Worm (Caenorhabditis elegans) whole organism, L2 larva: ENCODE results near the gene sdz-18.

Experiments
- C34F6.9 ChIP-seq: fragments of 150-350 bp; optimal IDR thresholded peaks from 2 replicates; lab custom pipeline; 2014; ENCODE audit warnings: missing biosample characterization, missing genetic modification characterization
- R02D3.7 ChIP-seq: fragments of 150-350 bp; optimal IDR thresholded peaks from 2 replicates; lab custom pipeline; 2014; ENCODE audit warnings: missing biosample characterization, missing genetic modification characterization
- Y55F3AM.14 ChIP-seq: fragments of 200-800 bp; sonication (Bioruptor generic); optimal IDR thresholded peaks from 2 replicates; lab custom pipeline; 2018; ENCODE audit warnings: mild to moderate bottlenecking, missing genetic modification characterization, missing compliant biosample characterization
- alr-1 ChIP-seq: fragments of 150-350 bp; optimal IDR thresholded peaks from 2 replicates; lab custom pipeline; 2014; ENCODE audit warnings: missing biosample characterization, missing genetic modification characterization
- aly-2 ChIP-seq: fragments of 150-350 bp; optimal IDR thresholded peaks from 2 replicates; lab custom pipeline; 2014; ENCODE audit warnings: missing biosample characterization, missing genetic modification characterization
- ceh-16 ChIP-seq: fragments of 150-350 bp; optimal IDR thresholded peaks from 2 replicates; lab custom pipeline; 2014; ENCODE audit warnings: missing biosample characterization, missing genetic modification characterization
- ceh-82 ChIP-seq: fragments of 150-350 bp; optimal IDR thresholded peaks from 2 replicates; lab custom pipeline; 2014; ENCODE audit warnings: missing biosample characterization, missing genetic modification characterization
- crh-2 ChIP-seq: sonication (generic microtip); optimal IDR thresholded peaks from 2 replicates; lab custom pipeline; 2017; ENCODE audit warnings: missing biosample characterization, missing genetic modification characterization
- dmd-4 ChIP-seq: sonication (generic microtip); optimal IDR thresholded peaks from 2 replicates; lab custom pipeline; 2017; ENCODE audit warnings: missing biosample characterization, missing genetic modification characterization
- egl-27 ChIP-seq: sonication (generic microtip); optimal IDR thresholded peaks from 3 replicates; lab custom pipeline; 2017; ENCODE audit warnings: missing biosample characterization, missing genetic modification reagents, missing genetic modification characterization
- elt-1 ChIP-seq: fragments of 150-350 bp; optimal IDR thresholded peaks from 2 replicates; lab custom pipeline; 2014; ENCODE audit warnings: missing biosample characterization, missing genetic modification characterization
- fos-1 ChIP-seq: fragments of 150-350 bp; optimal IDR thresholded peaks from 2 replicates; lab custom pipeline; 2014; ENCODE audit warnings: missing biosample characterization, missing genetic modification characterization
- gmeb-1 ChIP-seq: fragments of 150-350 bp; optimal IDR thresholded peaks from 2 replicates; lab custom pipeline; 2014; ENCODE audit warnings: missing biosample characterization, missing genetic modification characterization
- lin-11 ChIP-seq: fragments of 150-350 bp; sonication (generic microtip); optimal IDR thresholded peaks from 2 replicates; lab custom pipeline; 2014; ENCODE audit warnings: missing biosample characterization, missing genetic modification characterization, inconsistent platforms, mixed read lengths
- lin-39 ChIP-seq: fragments of 150-350 bp; optimal IDR thresholded peaks from 2 replicates; lab custom pipeline; 2014; ENCODE audit warnings: missing biosample characterization, missing genetic modification reagents, missing genetic modification characterization
- lsy-2 ChIP-seq, 2 experiments: fragments of 150-350 bp in 1 of 2; sonication (generic microtip) in 1 of 2; optimal IDR thresholded peaks; 2 replicates each; lab custom pipeline; 2014 to 2017; ENCODE audit warnings: missing biosample characterization in 2 of 2, missing genetic modification characterization in 2 of 2
- mbf-1 ChIP-seq: sonication (generic microtip); optimal IDR thresholded peaks from 2 replicates; lab custom pipeline; 2017; ENCODE audit warnings: missing biosample characterization, missing genetic modification characterization
- nhr-11 ChIP-seq: fragments of 150-350 bp; optimal IDR thresholded peaks from 2 replicates; lab custom pipeline; 2014; ENCODE audit warnings: missing biosample characterization, missing genetic modification characterization
- nhr-12 ChIP-seq: fragments of 150-350 bp; optimal IDR thresholded peaks from 2 replicates; lab custom pipeline; 2014; ENCODE audit warnings: missing biosample characterization, missing genetic modification characterization
- nhr-129 ChIP-seq: fragments of 150-350 bp; optimal IDR thresholded peaks from 2 replicates; lab custom pipeline; 2014; ENCODE audit warnings: missing biosample characterization, missing genetic modification characterization
- nhr-21 ChIP-seq: fragments of 150-350 bp; optimal IDR thresholded peaks from 2 replicates; lab custom pipeline; 2014; ENCODE audit warnings: missing biosample characterization, missing genetic modification characterization
- nhr-23 ChIP-seq: fragments of 150-350 bp; optimal IDR thresholded peaks from 2 replicates; lab custom pipeline; 2014; ENCODE audit warnings: missing biosample characterization, missing genetic modification reagents, missing genetic modification characterization
- peb-1 ChIP-seq: fragments of 150-350 bp; optimal IDR thresholded peaks from 2 replicates; lab custom pipeline; 2014; ENCODE audit warnings: missing biosample characterization, missing genetic modification characterization
- sem-4 ChIP-seq: fragments of 150-350 bp; optimal IDR thresholded peaks from 2 replicates; lab custom pipeline; 2014; ENCODE audit warnings: missing biosample characterization, missing genetic modification reagents, missing genetic modification characterization
- sma-9 ChIP-seq, 2 experiments: fragments of 150-350 bp in 1 of 2; sonication (generic microtip) in 1 of 2; optimal IDR thresholded peaks; 2 replicates each; lab custom pipeline; 2014 to 2016; ENCODE audit warnings: missing genetic modification characterization in 2 of 2, mild to moderate bottlenecking in 1 of 2, missing biosample characterization in 1 of 2, missing compliant biosample characterization in 1 of 2, missing genetic modification reagents in 1 of 2, moderate library complexity in 1 of 2
- snpc-4 ChIP-seq: fragments of 150-350 bp; optimal IDR thresholded peaks from 2 replicates; lab custom pipeline; 2014; ENCODE audit warnings: missing biosample characterization, missing genetic modification characterization
- unc-39 ChIP-seq: fragments of 150-350 bp; optimal IDR thresholded peaks from 2 replicates; lab custom pipeline; 2014; ENCODE audit warnings: missing biosample characterization, missing genetic modification characterization
- unc-55 ChIP-seq: fragments of 150-350 bp; sonication (generic microtip); optimal IDR thresholded peaks from 3 replicates; lab custom pipeline; 2014; ENCODE audit warnings: missing biosample characterization, missing genetic modification reagents, missing genetic modification characterization
- zag-1 ChIP-seq: fragments of 150-350 bp; optimal IDR thresholded peaks from 2 replicates; lab custom pipeline; 2014; ENCODE audit warnings: missing biosample characterization, missing genetic modification characterization
- ztf-1 ChIP-seq: fragments of 200-800 bp; sonication (Bioruptor generic); conservative IDR thresholded peaks from 2 replicates; pipeline ENCODE4 v1.3.6; 2022; ENCODE audit warnings: missing genetic modification characterization, missing compliant biosample characterization
- ztf-11 ChIP-seq: sonication (generic microtip); optimal IDR thresholded peaks from 2 replicates; lab custom pipeline; 2017; ENCODE audit warnings: missing biosample characterization, missing genetic modification characterization
- ztf-4 ChIP-seq: fragments of 150-350 bp; optimal IDR thresholded peaks from 2 replicates; lab custom pipeline; 2014; ENCODE audit warnings: missing biosample characterization, missing genetic modification characterization

sdz-18 gene

DNA sequence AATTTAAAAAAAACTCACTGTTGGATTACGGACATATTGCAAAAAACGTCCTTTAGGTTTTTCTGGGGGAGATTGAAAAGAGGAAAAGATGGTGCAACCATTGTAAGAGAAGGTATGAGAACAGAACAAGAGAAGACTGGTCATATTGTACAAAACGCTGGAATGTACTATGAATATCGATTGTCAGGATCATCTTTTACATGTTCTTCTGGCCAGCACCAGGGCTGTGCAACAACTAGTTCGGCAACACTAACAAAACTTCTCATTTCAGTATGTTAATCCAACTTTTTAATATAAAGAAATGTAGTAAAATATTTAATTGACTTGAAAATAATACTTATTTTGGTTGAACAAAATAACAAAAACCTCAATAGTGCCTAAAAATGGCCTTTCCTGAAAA, 2.9 kb downstream of the sdz-18 start, which contains the start of gene fbxb-47:
Gene fbxb-47 (minus strand): TSS at position 101 of the 400 bp plus-strand sequence.
- TF ChIP-seq nhr-12 (tag; lab: Kevin White, UChicago), result no peak
- no peak for TF ChIP-seq snpc-4 (tag; lab: Kevin White, UChicago)
- no peak for TF ChIP-seq unc-55
- TF ChIP-seq Y55F3AM.14 (GFP tag; lab: Kevin White, UChicago), result no peak
- no peak for TF ChIP-seq R02D3.7
- TF ChIP-seq ztf-1 (GFP tag; lab: Robert Waterston, UW), result no peak
- no peak for TF ChIP-seq nhr-21 (tag; lab: Kevin White, UChicago)
- TF ChIP-seq fos-1 (tag; lab: Kevin White, UChicago), result no peak

ce11 chrII:1695861-1696260, 10.4 kb downstream of the sdz-18 start, which contains the start of gene F58E1.13:
F58E1.13 (minus strand) TSS chrII:1695872.
- no peak for TF ChIP-seq Y55F3AM.14 (GFP tag; lab: Kevin White, UChicago)
- no peak for TF ChIP-seq nhr-21 (tag; lab: Kevin White, UChicago)
- TF ChIP-seq dmd-4 (tag; lab: Kevin White, UChicago), result no peak
- no peak for TF ChIP-seq ceh-16 (tag; lab: Kevin White, UChicago)
- TF ChIP-seq R02D3.7, result no peak
- no peak for TF ChIP-seq sma-9 (GFP tag; optimal IDR thresholded peaks at IDR 0.05; lab: Kevin White, UChicago)
- TF ChIP-seq sma-9 (tag; optimal IDR thresholded peaks at IDR 0.05; lab: Kevin White, UChicago), result no peak
- no peak for TF ChIP-seq nhr-129 (tag; lab: Kevin White, UChicago)
- no peak for TF ChIP-seq crh-2 (tag; lab: Kevin White, UChicago)
- TF ChIP-seq ceh-82 (tag; lab: Kevin White, UChicago), result no peak
- no peak for TF ChIP-seq nhr-23 (tag; lab: Kevin White, UChicago)
- TF ChIP-seq ztf-11, result no peak
- TF ChIP-seq nhr-11 (tag; lab: Kevin White, UChicago), result no peak
- no peak for TF ChIP-seq ztf-1 (GFP tag; lab: Robert Waterston, UW)
- no peak for TF ChIP-seq alr-1 (tag; lab: Kevin White, UChicago)
- TF ChIP-seq C34F6.9 (tag; lab: Kevin White, UChicago), result no peak
- TF ChIP-seq, all 48 proteins: peak for 0

- TF ChIP-seq dmd-4 (tag; lab: Kevin White, UChicago) (no peak), zag-1 (tag; lab: Kevin White, UChicago) (no peak), lin-11 (tag; lab: Kevin White, UChicago) (no peak), mbf-1 (tag; lab: Kevin White, UChicago) (no peak), aly-2 (no peak), ztf-4 (tag; lab: Kevin White, UChicago) (no peak), egl-27 (tag; lab: Kevin White, UChicago) (no peak)
These were observed 11.8 kb downstream of the sdz-18 start, which contains the start of gene fbxc-26 for ce11 chrII:1694530-1694929. fbxc-26 (minus strand) TSS chrII:1694630.

ce11 chrII:1692827-1693226, 13.5 kb downstream of the sdz-18 start, which contains the start of gene fbxc-21:
fbxc-21 (minus strand) TSS chrII:1692927.
- TF ChIP-seq lin-39 (tag; lab: Kevin White, UChicago), result no peak
- TF ChIP-seq gmeb-1 (tag; lab: Kevin White, UChicago), result no peak
- no peak for TF ChIP-seq dmd-4 (tag; lab: Kevin White, UChicago)
- no peak for TF ChIP-seq ztf-4 (tag; lab: Kevin White, UChicago)
- no peak for TF ChIP-seq lsy-2 (tag; optimal IDR thresholded peaks at IDR 0.05; lab: Kevin White, UChicago)

DNA sequence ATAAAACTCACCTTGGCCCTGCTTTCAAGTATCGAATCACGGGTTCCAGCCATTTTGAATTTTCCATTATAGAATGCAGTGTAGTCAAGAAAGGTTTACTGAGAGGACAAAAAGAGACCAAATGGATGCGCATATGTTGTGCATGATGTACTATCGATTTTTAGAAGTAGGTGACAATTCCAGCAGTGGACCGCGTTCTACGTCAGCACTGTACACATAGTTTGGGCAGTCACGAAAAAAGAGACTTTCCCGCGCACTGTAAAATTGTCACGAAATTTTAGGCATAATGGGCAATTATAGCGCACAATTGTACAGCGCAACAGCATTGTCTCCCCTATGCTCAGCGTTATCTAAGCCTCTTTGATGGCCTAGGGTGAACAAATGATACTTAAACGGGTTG, 15.3 kb downstream of the sdz-18 start, which contains the start of gene fbxc-22:
Gene fbxc-22 (minus strand): TSS at position 101 of the 400 bp plus-strand sequence.
- TF ChIP-seq nhr-21 (tag; lab: Kevin White, UChicago) (no peak), sem-4 (no peak)

ce11 chrII:1688813-1689212, 17.5 kb downstream of the sdz-18 start, which contains the start of the genes fbxb-18 and fbxb-19:
fbxb-18 (minus strand) TSS chrII:1688913.
fbxb-19 (minus strand) TSS chrII:1689181.
- TF ChIP-seq unc-39 (tag; lab: Kevin White, UChicago) (no peak), nhr-23 (tag; lab: Kevin White, UChicago) (no peak), egl-27 (tag; lab: Kevin White, UChicago) (no peak), elt-1 (no peak), R02D3.7 (no peak), snpc-4 (tag; lab: Kevin White, UChicago) (no peak), peb-1 (no peak), crh-2 (tag; lab: Kevin White, UChicago) (no peak)
